Worm (Caenorhabditis elegans) whole organism, L3 larva: ENCODE measurements around the gene M01F1.9.

Experiments
- aly-2 ChIP-seq: fragments of 150-350 bp; optimal IDR thresholded peaks from 2 replicates; lab custom pipeline; 2014; ENCODE audit warnings: missing biosample characterization, missing genetic modification characterization
- ceh-28 ChIP-seq: fragments of 150-350 bp; optimal IDR thresholded peaks from 2 replicates; lab custom pipeline; 2014; ENCODE audit warnings: missing biosample characterization, missing genetic modification reagents, missing genetic modification characterization
- elt-1 ChIP-seq: fragments of 150-350 bp; optimal IDR thresholded peaks from 2 replicates; lab custom pipeline; 2014; ENCODE audit warnings: missing biosample characterization, missing genetic modification characterization
- elt-3 ChIP-seq, 3 experiments: fragments of 150-350 bp in 1 of 3; sonication (generic microtip) in 2 of 3; optimal IDR thresholded peaks; 2 replicates in 2 of 3; 4 replicates in 1 of 3; lab custom pipeline; 2014 to 2017; ENCODE audit warnings: missing biosample characterization in 3 of 3, missing genetic modification characterization in 3 of 3
- fkh-10 ChIP-seq: sonication (generic microtip); optimal IDR thresholded peaks from 2 replicates; lab custom pipeline; 2017; ENCODE audit warnings: missing biosample characterization, missing genetic modification reagents, missing genetic modification characterization
- nfya-1 ChIP-seq: sonication (generic microtip); optimal IDR thresholded peaks from 2 replicates; lab custom pipeline; 2017; ENCODE audit warnings: missing genetic modification characterization, mild to moderate bottlenecking, missing compliant biosample characterization, antibody characterized with exemption, moderate library complexity; ENCODE audit not compliant: insufficient read depth
- nhr-12 ChIP-seq: fragments of 150-350 bp; optimal IDR thresholded peaks from 2 replicates; lab custom pipeline; 2014; ENCODE audit warnings: missing biosample characterization, missing genetic modification characterization
- tbx-2 ChIP-seq: sonication (generic microtip); optimal IDR thresholded peaks from 2 replicates; lab custom pipeline; 2016; ENCODE audit warnings: mild to moderate bottlenecking, missing genetic modification characterization, missing compliant biosample characterization
- unc-62 ChIP-seq: fragments of 150-350 bp; sonication (generic microtip); optimal IDR thresholded peaks from 4 replicates; lab custom pipeline; 2014; ENCODE audit warnings: missing biosample characterization, missing genetic modification reagents, missing genetic modification characterization
- zag-1 ChIP-seq: fragments of 150-350 bp; optimal IDR thresholded peaks from 2 replicates; lab custom pipeline; 2014; ENCODE audit warnings: missing biosample characterization, missing genetic modification characterization

- peak; percentile 39 for TF ChIP-seq fkh-10 (GFP tag; lab: Kevin White, UChicago)
- TF ChIP-seq nhr-12 (tag; lab: Kevin White, UChicago) = no peak
- TF ChIP-seq elt-3 (tag; optimal IDR thresholded peaks at IDR 0.05; lab: Kevin White, UChicago) = no peak
- peak; percentile 94 for TF ChIP-seq nfya-1
- peak; percentile 44 for TF ChIP-seq ceh-28 (tag; lab: Kevin White, UChicago)
- TF ChIP-seq zag-1 (tag; lab: Kevin White, UChicago) = no peak
- no peak for TF ChIP-seq tbx-2 (tag; lab: Kevin White, UChicago)
- no peak for TF ChIP-seq unc-62 (GFP tag; lab: Kevin White, UChicago)
- TF ChIP-seq elt-1 = no peak
- no peak for TF ChIP-seq aly-2
Observed at ce11 chrIII:3505051-3505548, 6.2 kb upstream of the M01F1.9 start, which contains the start of gene lias-1.
